Fruit fly (Drosophila melanogaster) whole organism, embryonic: ENCODE results near the gene blot.

Source experiments
- Ada2b ChIP-seq: fragments of 200-800 bp; sonication (Bioruptor generic); IDR thresholded peaks from 2 replicates; pipeline ENCODE4 v1.3.6; 2022; ENCODE audit warnings: missing biosample characterization, missing genetic modification characterization
- Atf6 ChIP-seq: fragments of 200-800 bp; sonication (Bioruptor generic); IDR thresholded peaks from 2 replicates; pipeline ENCODE4 v1.3.6; 2022; ENCODE audit warnings: missing biosample characterization, missing genetic modification characterization
- B-H2 ChIP-seq: fragments of 200-800 bp; sonication (Bioruptor generic); optimal IDR thresholded peaks from 2 replicates; lab custom pipeline; 2018; ENCODE audit warnings: missing biosample characterization, mild to moderate bottlenecking, missing genetic modification characterization
- BtbVII ChIP-seq: fragments of 200-800 bp; sonication (Bioruptor generic); optimal IDR thresholded peaks from 3 replicates; lab custom pipeline; 2017; ENCODE audit warnings: missing biosample characterization, mild to moderate bottlenecking, missing genetic modification characterization
- CG11560 ChIP-seq: fragments of 200-800 bp; sonication (Bioruptor generic); IDR thresholded peaks from 3 replicates; pipeline ENCODE4 v1.3.6; 2022; ENCODE audit warnings: missing biosample characterization, missing genetic modification characterization
- CG12391 ChIP-seq: fragments of 200-800 bp; sonication (Bioruptor generic); optimal IDR thresholded peaks from 3 replicates; lab custom pipeline; 2018; ENCODE audit warnings: missing biosample characterization, mild to moderate bottlenecking, missing genetic modification characterization, moderate library complexity
- CG12744 ChIP-seq: fragments of 200-800 bp; sonication (Bioruptor generic); optimal IDR thresholded peaks from 2 replicates; lab custom pipeline; 2016; ENCODE audit warnings: missing biosample characterization, missing genetic modification characterization
- CG12769 ChIP-seq: fragments of 200-800 bp; sonication (Bioruptor generic); optimal IDR thresholded peaks from 2 replicates; lab custom pipeline; 2019; ENCODE audit warnings: missing biosample characterization, mild to moderate bottlenecking, missing genetic modification characterization, moderate library complexity
- CG15514 ChIP-seq: fragments of 200-800 bp; sonication (Bioruptor generic); optimal IDR thresholded peaks from 3 replicates; lab custom pipeline; 2017; ENCODE audit warnings: missing biosample characterization, missing genetic modification characterization, mild to moderate bottlenecking, moderate library complexity, missing genetic modification reagents
- CG1602 ChIP-seq: fragments of 200-800 bp; sonication (Bioruptor generic); optimal IDR thresholded peaks from 3 replicates; lab custom pipeline; 2016; ENCODE audit warnings: missing biosample characterization, missing genetic modification characterization
- CG16779 ChIP-seq: fragments of 200-800 bp; sonication (Bioruptor generic); IDR thresholded peaks from 2 replicates; pipeline ENCODE4 v1.3.6; 2022; ENCODE audit warnings: missing biosample characterization, missing genetic modification characterization
- CG17802 ChIP-seq: fragments of 200-800 bp; sonication (Bioruptor generic); optimal IDR thresholded peaks from 2 replicates; lab custom pipeline; 2018; ENCODE audit warnings: missing biosample characterization, mild to moderate bottlenecking, missing genetic modification characterization, moderate library complexity
- CG2129 ChIP-seq: fragments of 200-800 bp; sonication (Bioruptor generic); IDR thresholded peaks from 2 replicates; pipeline ENCODE4 v1.3.6; 2022; ENCODE audit warnings: missing biosample characterization, missing genetic modification characterization; ENCODE audit not compliant: partially characterized antibody
- CG2199 ChIP-seq: fragments of 200-800 bp; sonication (Bioruptor generic); IDR thresholded peaks from 3 replicates; pipeline ENCODE4 v1.3.6; 2022; ENCODE audit warnings: missing biosample characterization, missing genetic modification characterization
- CG2875 ChIP-seq: fragments of 200-800 bp; sonication (Bioruptor generic); optimal IDR thresholded peaks from 2 replicates; lab custom pipeline; 2017; ENCODE audit warnings: missing biosample characterization, mild to moderate bottlenecking, missing genetic modification characterization, missing genetic modification reagents
- CG3163 ChIP-seq: fragments of 200-800 bp; sonication (Bioruptor generic); optimal IDR thresholded peaks from 3 replicates; lab custom pipeline; 2016; ENCODE audit warnings: missing biosample characterization, missing genetic modification characterization
- CG32767 ChIP-seq: fragments of 200-800 bp; sonication (Bioruptor generic); IDR thresholded peaks from 2 replicates; pipeline ENCODE4 v1.3.6; 2022; ENCODE audit warnings: missing biosample characterization, missing genetic modification characterization
- CG3995 ChIP-seq: fragments of 200-800 bp; sonication (Bioruptor generic); optimal IDR thresholded peaks from 3 replicates; lab custom pipeline; 2016; ENCODE audit warnings: missing biosample characterization, missing genetic modification characterization
- CG4730 ChIP-seq: fragments of 200-800 bp; sonication (Bioruptor generic); IDR thresholded peaks from 2 replicates; pipeline ENCODE4 v1.3.6; 2022; ENCODE audit warnings: missing biosample characterization, missing genetic modification characterization
- CG5180 ChIP-seq: fragments of 200-800 bp; sonication (Bioruptor generic); optimal IDR thresholded peaks from 3 replicates; lab custom pipeline; 2017; ENCODE audit warnings: missing biosample characterization, missing genetic modification characterization, mild to moderate bottlenecking, moderate library complexity, missing genetic modification reagents
- CG7357 ChIP-seq: fragments of 200-800 bp; sonication (Bioruptor generic); IDR thresholded peaks from 3 replicates; pipeline ENCODE4 v1.3.6; 2022; ENCODE audit warnings: missing biosample characterization, missing genetic modification characterization
- CG7372 ChIP-seq: fragments of 200-800 bp; sonication (Bioruptor generic); IDR thresholded peaks from 2 replicates; pipeline ENCODE4 v1.3.6; 2022; ENCODE audit warnings: missing biosample characterization, missing genetic modification characterization
- CG8388 ChIP-seq: fragments of 200-800 bp; sonication (Bioruptor generic); optimal IDR thresholded peaks from 2 replicates; lab custom pipeline; 2019; ENCODE audit warnings: missing biosample characterization, mild to moderate bottlenecking, missing genetic modification characterization, moderate library complexity
- CG8944 ChIP-seq: fragments of 200-800 bp; sonication (Bioruptor generic); optimal IDR thresholded peaks from 3 replicates; lab custom pipeline; 2016; ENCODE audit warnings: missing biosample characterization, missing genetic modification characterization
- CG9609 ChIP-seq: fragments of 200-800 bp; sonication (Bioruptor generic); optimal IDR thresholded peaks from 3 replicates; lab custom pipeline; 2016; ENCODE audit warnings: missing biosample characterization, missing genetic modification characterization
- Dip2 ChIP-seq: fragments of 200-800 bp; sonication (Bioruptor generic); IDR thresholded peaks from 2 replicates; pipeline ENCODE4 v1.3.6; 2022; ENCODE audit warnings: missing biosample characterization, missing genetic modification characterization
- E2f1 ChIP-seq: fragments of 200-800 bp; sonication (Bioruptor generic); IDR thresholded peaks from 2 replicates; pipeline ENCODE4 v1.3.6; 2022; ENCODE audit warnings: missing biosample characterization, missing genetic modification characterization
- HLH3B ChIP-seq: fragments of 200-800 bp; sonication (Bioruptor generic); IDR thresholded peaks from 2 replicates; pipeline ENCODE4 v1.3.6; 2022; ENCODE audit warnings: missing biosample characterization, missing genetic modification characterization
- HLHmδ ChIP-seq: fragments of 200-800 bp; sonication (Bioruptor generic); optimal IDR thresholded peaks from 2 replicates; lab custom pipeline; 2018; ENCODE audit warnings: missing biosample characterization, mild to moderate bottlenecking, missing genetic modification characterization, moderate library complexity
- Lim3 ChIP-seq: fragments of 200-800 bp; sonication (Bioruptor generic); IDR thresholded peaks from 2 replicates; pipeline ENCODE4 v1.3.6; 2022; ENCODE audit warnings: missing biosample characterization, missing genetic modification characterization
- Meics ChIP-seq: fragments of 200-800 bp; sonication (Bioruptor generic); optimal IDR thresholded peaks from 2 replicates; lab custom pipeline; 2017; ENCODE audit warnings: missing biosample characterization, mild to moderate bottlenecking, missing genetic modification characterization
- Oli ChIP-seq: fragments of 200-800 bp; sonication (Bioruptor generic); optimal IDR thresholded peaks from 2 replicates; lab custom pipeline; 2018; ENCODE audit warnings: missing biosample characterization, mild to moderate bottlenecking, missing genetic modification characterization, moderate library complexity
- Rfx ChIP-seq: fragments of 200-800 bp; sonication (Bioruptor generic); IDR thresholded peaks from 2 replicates; pipeline ENCODE4 v1.3.6; 2022; ENCODE audit warnings: missing biosample characterization, missing genetic modification characterization
- Sry-β ChIP-seq: fragments of 200-800 bp; sonication (Bioruptor generic); optimal IDR thresholded peaks from 2 replicates; lab custom pipeline; 2018; ENCODE audit warnings: missing biosample characterization, mild to moderate bottlenecking, missing genetic modification characterization, moderate library complexity
- Vsx1 ChIP-seq: fragments of 200-800 bp; sonication (Bioruptor generic); optimal IDR thresholded peaks from 2 replicates; lab custom pipeline; 2017; ENCODE audit warnings: missing biosample characterization, mild to moderate bottlenecking, missing genetic modification characterization, missing genetic modification reagents
- YL-1 ChIP-seq: fragments of 200-800 bp; sonication (Bioruptor generic); optimal IDR thresholded peaks from 3 replicates; lab custom pipeline; 2017; ENCODE audit warnings: missing biosample characterization, mild to moderate bottlenecking, missing genetic modification characterization
- ato ChIP-seq: fragments of 200-800 bp; sonication (Bioruptor generic); IDR thresholded peaks from 2 replicates; pipeline ENCODE4 v1.3.6; 2022; ENCODE audit warnings: missing biosample characterization, missing genetic modification characterization; ENCODE audit not compliant: partially characterized antibody
- ci ChIP-seq: fragments of 200-800 bp; sonication (Bioruptor generic); IDR thresholded peaks from 3 replicates; pipeline ENCODE4 v1.3.6; 2022; ENCODE audit warnings: missing biosample characterization, missing genetic modification characterization
- crol ChIP-seq: fragments of 200-800 bp; sonication (Bioruptor generic); IDR thresholded peaks from 2 replicates; pipeline ENCODE4 v1.3.6; 2022; ENCODE audit warnings: missing biosample characterization, missing genetic modification characterization
- dmrt11E ChIP-seq: fragments of 200-800 bp; sonication (Bioruptor generic); optimal IDR thresholded peaks from 3 replicates; lab custom pipeline; 2018; ENCODE audit warnings: missing biosample characterization, mild to moderate bottlenecking, missing genetic modification characterization, moderate library complexity
- dmrt99B ChIP-seq: fragments of 200-800 bp; sonication (Bioruptor generic); optimal IDR thresholded peaks from 2 replicates; lab custom pipeline; 2018; ENCODE audit warnings: missing biosample characterization, mild to moderate bottlenecking, missing genetic modification characterization, moderate library complexity
- fd96Cb ChIP-seq: fragments of 200-800 bp; sonication (Bioruptor generic); optimal IDR thresholded peaks from 2 replicates; lab custom pipeline; 2018; ENCODE audit warnings: missing biosample characterization, mild to moderate bottlenecking, missing genetic modification characterization, moderate library complexity
- gt ChIP-seq: fragments of 200-800 bp; sonication (Bioruptor generic); IDR thresholded peaks from 2 replicates; pipeline ENCODE4 v1.3.6; 2022; ENCODE audit warnings: missing biosample characterization, missing genetic modification characterization
- h ChIP-seq: fragments of >200 bp; optimal IDR thresholded peaks from 2 replicates; lab custom pipeline; 2017
- jing ChIP-seq: fragments of 200-800 bp; sonication (Bioruptor generic); optimal IDR thresholded peaks from 2 replicates; lab custom pipeline; 2018; ENCODE audit warnings: missing biosample characterization, mild to moderate bottlenecking, missing genetic modification characterization
- nau ChIP-seq: fragments of 200-800 bp; sonication (Bioruptor generic); optimal IDR thresholded peaks from 3 replicates; lab custom pipeline; 2017; ENCODE audit warnings: missing biosample characterization, mild to moderate bottlenecking, missing genetic modification characterization, missing genetic modification reagents
- rib ChIP-seq: fragments of 200-800 bp; sonication (Bioruptor generic); IDR thresholded peaks from 2 replicates; pipeline ENCODE4 v1.3.6; 2022; ENCODE audit warnings: missing biosample characterization, missing genetic modification characterization
- seq ChIP-seq: fragments of 200-800 bp; sonication (Bioruptor generic); IDR thresholded peaks from 2 replicates; pipeline ENCODE4 v1.3.6; 2022; ENCODE audit warnings: missing biosample characterization, missing genetic modification characterization
- ssp ChIP-seq: fragments of 200-800 bp; sonication (Bioruptor generic); IDR thresholded peaks from 2 replicates; pipeline ENCODE4 v1.3.6; 2022; ENCODE audit warnings: missing biosample characterization, missing genetic modification characterization
- vvl ChIP-seq: fragments of 200-800 bp; sonication (Bioruptor generic); IDR thresholded peaks from 2 replicates; pipeline ENCODE4 v1.3.6; 2022; ENCODE audit warnings: missing biosample characterization, missing genetic modification characterization
- zen2 ChIP-seq: fragments of 200-800 bp; sonication (Bioruptor generic); IDR thresholded peaks from 3 replicates; pipeline ENCODE4 v1.3.6; 2022; ENCODE audit warnings: missing biosample characterization, missing genetic modification characterization; ENCODE audit not compliant: partially characterized antibody
- zfh2 ChIP-seq: fragments of 200-800 bp; sonication (Bioruptor generic); optimal IDR thresholded peaks from 2 replicates; lab custom pipeline; 2016; ENCODE audit warnings: missing biosample characterization, missing genetic modification characterization

Gene blot

dm6 chr3L:17432947-17433346 is 11.6 kb upstream of the blot start, which contains the start of gene frc:
Gene frc (minus strand): TSS chr3L:17433190.
- no peak for TF ChIP-seq B-H2 (GFP tag; lab: Kevin White, UChicago)
- TF ChIP-seq rib: no peak
- no peak for TF ChIP-seq CG2129 (GFP tag; lab: Robert Waterston, UW)
- peak; percentile 45 for TF ChIP-seq HLHmδ (GFP tag; lab: Kevin White, UChicago)
- 0 out of 2 replicates have a peak, but pooled peaks have one; percentile 6 for TF ChIP-seq crol (GFP tag; lab: Robert Waterston, UW)
- no peak for TF ChIP-seq YL-1 (GFP tag; lab: Kevin White, UChicago)
- TF ChIP-seq gt (GFP tag; lab: Robert Waterston, UW): no peak
- TF ChIP-seq CG7372 (GFP tag; lab: Robert Waterston, UW): no peak
- TF ChIP-seq E2f1 (GFP tag; lab: Robert Waterston, UW): no peak
- no peak for TF ChIP-seq Oli (tag; lab: Kevin White, UChicago)
- TF ChIP-seq CG2875 (GFP tag; lab: Kevin White, UChicago): no peak
- no peak for TF ChIP-seq CG32767 (GFP tag; lab: Robert Waterston, UW)
- TF ChIP-seq CG12391 (tag; lab: Kevin White, UChicago): no peak
- TF ChIP-seq jing (GFP tag; lab: Kevin White, UChicago): no peak
- TF ChIP-seq CG4730 (GFP tag; lab: Robert Waterston, UW): no peak
- no peak for TF ChIP-seq HLH3B (GFP tag; lab: Robert Waterston, UW)
- TF ChIP-seq CG8388 (GFP tag; lab: Kevin White, UChicago): no peak
- no peak for TF ChIP-seq zfh2
- TF ChIP-seq CG9609 (GFP tag; lab: Kevin White, UChicago): no peak
- TF ChIP-seq CG3163 (GFP tag; lab: Kevin White, UChicago): no peak
- TF ChIP-seq CG5180 (GFP tag; lab: Kevin White, UChicago): no peak
- no peak for TF ChIP-seq CG16779
- TF ChIP-seq CG1602 (GFP tag; lab: Kevin White, UChicago): no peak
- TF ChIP-seq Lim3 (GFP tag; lab: Robert Waterston, UW): no peak
- TF ChIP-seq zen2: no peak
- TF ChIP-seq Dip2 (GFP tag; lab: Robert Waterston, UW): no peak
- no peak for TF ChIP-seq seq (GFP tag; lab: Robert Waterston, UW)
- no peak for TF ChIP-seq CG8944 (GFP tag; lab: Kevin White, UChicago)
- TF ChIP-seq Ada2b: no peak
- no peak for TF ChIP-seq fd96Cb (tag; lab: Kevin White, UChicago)
- TF ChIP-seq ssp (GFP tag; lab: Robert Waterston, UW): no peak
- TF ChIP-seq Atf6 (GFP tag; lab: Robert Waterston, UW): no peak
- peak; percentile 89 for TF ChIP-seq CG12769 (tag; lab: Kevin White, UChicago)
- no peak for TF ChIP-seq h (lab: Kevin White, UChicago)
- TF ChIP-seq CG15514 (GFP tag; lab: Kevin White, UChicago): peak; percentile 35
- no peak for TF ChIP-seq CG11560 (tag; lab: Robert Waterston, UW)
- TF ChIP-seq Meics (GFP tag; lab: Kevin White, UChicago): no peak
- no peak for TF ChIP-seq CG2199 (GFP tag; lab: Robert Waterston, UW)
- TF ChIP-seq CG7357 (GFP tag; lab: Robert Waterston, UW): no peak
- TF ChIP-seq dmrt11E (tag; lab: Kevin White, UChicago): no peak
- TF ChIP-seq CG17802: no peak
- no peak for TF ChIP-seq Vsx1 (GFP tag; lab: Kevin White, UChicago)
- TF ChIP-seq ato (GFP tag; lab: Robert Waterston, UW): 0 out of 2 replicates have a peak, but pooled peaks have one; percentile 14
- TF ChIP-seq Rfx: no peak
- peak; percentile 32; the same call in 1 of the 3 replicates for TF ChIP-seq ci (GFP tag; lab: Robert Waterston, UW)
- TF ChIP-seq dmrt99B (tag; lab: Kevin White, UChicago): no peak
- TF ChIP-seq vvl (GFP tag; lab: Robert Waterston, UW): peak; percentile 53
- no peak for TF ChIP-seq Sry-β (GFP tag; lab: Kevin White, UChicago)
- no peak for TF ChIP-seq BtbVII (GFP tag; lab: Kevin White, UChicago)
- no peak for TF ChIP-seq CG12744
- TF ChIP-seq nau (GFP tag; lab: Kevin White, UChicago): no peak
- TF ChIP-seq CG3995: peak; percentile 80
